Worm (Caenorhabditis elegans): ENCODE data around the gene osta-3.

- TF ChIP-seq ceh-36 (tag; optimal IDR thresholded peaks at IDR 0.05): no peak
- no peak for TF ChIP-seq B0310.2 (tag; optimal IDR thresholded peaks at IDR 0.05)
- no peak for TF ChIP-seq ama-1 (optimal IDR thresholded peaks at IDR 0.05)
- TF ChIP-seq flt-1 (GFP tag; IDR thresholded peaks at IDR 0.05): no peak
- no peak for TF ChIP-seq tbx-11 (GFP tag; IDR thresholded peaks at IDR 0.05)
- no peak for TF ChIP-seq ets-7 (tag; optimal IDR thresholded peaks at IDR 0.05)
- TF ChIP-seq aly-1 (tag; optimal IDR thresholded peaks at IDR 0.05): no peak
- TF ChIP-seq hmg-4 (GFP tag; optimal IDR thresholded peaks at IDR 0.05): no peak
- TF ChIP-seq pes-1 (GFP tag; IDR thresholded peaks at IDR 0.05): no peak
- no peak for TF ChIP-seq F13C5.2 (tag; optimal IDR thresholded peaks at IDR 0.05)
- TF ChIP-seq scrt-1 (GFP tag; IDR thresholded peaks at IDR 0.05): no peak
- no peak for TF ChIP-seq ceh-13 (GFP tag; optimal IDR thresholded peaks at IDR 0.05)
- TF ChIP-seq sea-1 (GFP tag; conservative IDR thresholded peaks at IDR 0.05): no peak
- no peak for TF ChIP-seq hmbx-1 (tag; optimal IDR thresholded peaks at IDR 0.05)
These were observed 40.2 kb upstream of the osta-3 start for ce11 chrII:14772113-14772512.
